Worm (Caenorhabditis elegans) whole organism, L3 larva: ENCODE data around the gene B0507.7.

Experiments
- ceh-82 ChIP-seq: fragments of 150-350 bp; optimal IDR thresholded peaks from 2 replicates; lab custom pipeline; 2014; ENCODE audit warnings: missing biosample characterization, missing genetic modification characterization
- elt-1 ChIP-seq: fragments of 150-350 bp; optimal IDR thresholded peaks from 2 replicates; lab custom pipeline; 2014; ENCODE audit warnings: missing biosample characterization, missing genetic modification characterization
- lin-39 ChIP-seq: fragments of 150-350 bp; optimal IDR thresholded peaks from 2 replicates; lab custom pipeline; 2018; ENCODE audit warnings: missing biosample characterization, missing genetic modification reagents, missing genetic modification characterization
- nhr-23 ChIP-seq: fragments of 150-350 bp; optimal IDR thresholded peaks from 2 replicates; lab custom pipeline; 2014; ENCODE audit warnings: missing biosample characterization, missing genetic modification reagents, missing genetic modification characterization
- nhr-77 ChIP-seq: fragments of 150-350 bp; optimal IDR thresholded peaks from 2 replicates; lab custom pipeline; 2014; ENCODE audit warnings: missing biosample characterization, missing genetic modification characterization
- skn-1 ChIP-seq: fragments of 150-350 bp; optimal IDR thresholded peaks from 2 replicates; lab custom pipeline; 2014; ENCODE audit warnings: missing biosample characterization, missing genetic modification characterization

DNA sequence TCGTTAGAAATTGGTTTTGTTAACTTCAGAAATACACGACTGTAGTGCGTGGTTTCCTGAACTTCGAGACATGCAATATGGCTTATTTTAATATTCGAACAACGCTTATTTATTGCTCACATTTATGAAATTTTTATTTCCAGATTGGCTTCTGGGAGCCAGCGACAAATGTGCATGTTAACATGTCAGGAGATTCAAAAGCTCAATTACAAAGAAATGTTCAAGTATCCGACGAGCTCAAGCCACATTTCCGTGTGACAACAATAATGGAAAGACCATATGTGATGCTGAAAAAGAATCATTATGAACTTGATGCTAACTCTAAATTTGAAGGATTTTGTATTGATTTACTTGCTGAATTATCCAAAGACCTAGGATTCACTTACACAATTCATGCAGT lies 40.1 kb downstream of the B0507.7 start:
- TF ChIP-seq elt-1 (tag; lab: Kevin White, UChicago) (no peak), nhr-23 (tag; lab: Kevin White, UChicago) (no peak), lin-39 (no peak), ceh-82 (tag; lab: Kevin White, UChicago) (no peak), skn-1 (tag; lab: Kevin White, UChicago) (no peak), nhr-77 (tag; lab: Kevin White, UChicago) (no peak)
